Worm (Caenorhabditis elegans) whole organism, mixed stage, embryonic: ENCODE data around the gene srz-15.

Source experiments
- M03D4.4 ChIP-seq: sonication (generic microtip); optimal IDR thresholded peaks from 2 replicates; lab custom pipeline; 2017; ENCODE audit warnings: mild to moderate bottlenecking, missing genetic modification characterization, missing compliant biosample characterization
- bed-3 ChIP-seq: fragments of 200-800 bp; sonication (Bioruptor generic); optimal IDR thresholded peaks from 3 replicates; lab custom pipeline; 2018; ENCODE audit warnings: mild to moderate bottlenecking, missing genetic modification characterization, moderate library complexity, missing compliant biosample characterization
- blmp-1 ChIP-seq: fragments of 150-350 bp; optimal IDR thresholded peaks from 2 replicates; lab custom pipeline; 2014; ENCODE audit warnings: missing biosample characterization, missing genetic modification characterization
- ceh-39 ChIP-seq: fragments of 150-350 bp; optimal IDR thresholded peaks from 2 replicates; lab custom pipeline; 2014; ENCODE audit warnings: missing biosample characterization, missing genetic modification characterization
- ceh-83 ChIP-seq: fragments of 200-800 bp; sonication (Bioruptor generic); optimal IDR thresholded peaks from 2 replicates; lab custom pipeline; 2018; ENCODE audit warnings: mild to moderate bottlenecking, missing genetic modification characterization, missing compliant biosample characterization
- ces-1 ChIP-seq: fragments of 150-350 bp; optimal IDR thresholded peaks from 2 replicates; lab custom pipeline; 2014; ENCODE audit warnings: missing biosample characterization, missing genetic modification reagents, missing genetic modification characterization
- cnd-1 ChIP-seq: fragments of 200-800 bp; sonication (Bioruptor generic); optimal IDR thresholded peaks from 2 replicates; lab custom pipeline; 2018; ENCODE audit warnings: mild to moderate bottlenecking, missing genetic modification characterization, missing compliant biosample characterization
- drap-1 ChIP-seq: fragments of 200-800 bp; sonication (Bioruptor generic); optimal IDR thresholded peaks from 3 replicates; lab custom pipeline; 2018; ENCODE audit warnings: mild to moderate bottlenecking, missing genetic modification characterization, missing compliant biosample characterization
- elt-1 ChIP-seq: sonication (generic microtip); optimal IDR thresholded peaks from 2 replicates; lab custom pipeline; 2017; ENCODE audit warnings: missing genetic modification characterization, mild to moderate bottlenecking, missing compliant biosample characterization, antibody characterized with exemption, moderate library complexity, borderline replicate concordance; ENCODE audit not compliant: insufficient read depth
- elt-3 ChIP-seq: fragments of 150-350 bp; optimal IDR thresholded peaks from 2 replicates; lab custom pipeline; 2014; ENCODE audit warnings: missing biosample characterization, missing genetic modification characterization
- flh-1 ChIP-seq: fragments of 200-800 bp; sonication (Bioruptor generic); optimal IDR thresholded peaks from 2 replicates; lab custom pipeline; 2018; ENCODE audit warnings: mild to moderate bottlenecking, missing genetic modification characterization, moderate library complexity, missing compliant biosample characterization
- ham-2 ChIP-seq: fragments of 200-800 bp; sonication (Bioruptor generic); optimal IDR thresholded peaks from 2 replicates; lab custom pipeline; 2018; ENCODE audit warnings: mild to moderate bottlenecking, missing genetic modification characterization, missing compliant biosample characterization
- hlh-1 ChIP-seq: fragments of 150-350 bp; optimal IDR thresholded peaks from 2 replicates; lab custom pipeline; 2014; ENCODE audit warnings: missing biosample characterization, missing genetic modification reagents, missing genetic modification characterization
- lsy-2 ChIP-seq: fragments of 150-350 bp; optimal IDR thresholded peaks from 2 replicates; lab custom pipeline; 2014; ENCODE audit warnings: missing biosample characterization, missing genetic modification characterization
- mab-5 ChIP-seq: fragments of 150-350 bp; optimal IDR thresholded peaks from 2 replicates; lab custom pipeline; 2014; ENCODE audit warnings: missing biosample characterization, missing genetic modification characterization
- mls-2 ChIP-seq: sonication (generic microtip); optimal IDR thresholded peaks from 2 replicates; lab custom pipeline; 2016; ENCODE audit warnings: mild to moderate bottlenecking, missing genetic modification characterization, moderate library complexity, missing compliant biosample characterization
- nhr-12 ChIP-seq: fragments of 150-350 bp; optimal IDR thresholded peaks from 2 replicates; lab custom pipeline; 2014; ENCODE audit warnings: missing biosample characterization, missing genetic modification characterization
- nhr-2 ChIP-seq: fragments of 150-350 bp; optimal IDR thresholded peaks from 2 replicates; lab custom pipeline; 2014; ENCODE audit warnings: missing biosample characterization, missing genetic modification characterization
- nhr-28 ChIP-seq: fragments of 150-350 bp; optimal IDR thresholded peaks from 2 replicates; lab custom pipeline; 2014; ENCODE audit warnings: missing biosample characterization, missing genetic modification characterization
- nhr-76 ChIP-seq: sonication (generic microtip); optimal IDR thresholded peaks from 2 replicates; lab custom pipeline; 2017; ENCODE audit warnings: missing biosample characterization, missing genetic modification characterization
- pha-4 ChIP-seq: fragments of 150-350 bp; optimal IDR thresholded peaks from 2 replicates; lab custom pipeline; 2018; ENCODE audit warnings: missing biosample characterization, missing genetic modification reagents, missing genetic modification characterization
- sem-2 ChIP-seq: fragments of 200-800 bp; sonication (Bioruptor generic); optimal IDR thresholded peaks from 2 replicates; lab custom pipeline; 2018; ENCODE audit warnings: mild to moderate bottlenecking, missing genetic modification characterization, missing compliant biosample characterization
- snpc-4 ChIP-seq: fragments of 150-350 bp; optimal IDR thresholded peaks from 2 replicates; lab custom pipeline; 2014; ENCODE audit warnings: missing biosample characterization, missing genetic modification characterization
- tbx-8 ChIP-seq: fragments of 200-800 bp; sonication (Bioruptor generic); optimal IDR thresholded peaks from 2 replicates; lab custom pipeline; 2018; ENCODE audit warnings: mild to moderate bottlenecking, missing genetic modification characterization, moderate library complexity, missing compliant biosample characterization
- unc-120 ChIP-seq: sonication (generic microtip); optimal IDR thresholded peaks from 2 replicates; lab custom pipeline; 2017; ENCODE audit warnings: missing genetic modification characterization, missing compliant biosample characterization; ENCODE audit not compliant: poor library complexity, severe bottlenecking
- unc-39 ChIP-seq: fragments of 150-350 bp; optimal IDR thresholded peaks from 2 replicates; lab custom pipeline; 2014; ENCODE audit warnings: missing biosample characterization, missing genetic modification characterization
- unc-62 ChIP-seq: fragments of 150-350 bp; optimal IDR thresholded peaks from 2 replicates; lab custom pipeline; 2014; ENCODE audit warnings: missing biosample characterization, missing genetic modification reagents, missing genetic modification characterization
- zip-8 ChIP-seq: fragments of 150-350 bp; optimal IDR thresholded peaks from 2 replicates; lab custom pipeline; 2014; ENCODE audit warnings: missing biosample characterization, missing genetic modification characterization
- ztf-11 ChIP-seq: fragments of 150-350 bp; optimal IDR thresholded peaks from 2 replicates; lab custom pipeline; 2014; ENCODE audit warnings: missing biosample characterization, missing genetic modification characterization

srz-15 gene

DNA sequence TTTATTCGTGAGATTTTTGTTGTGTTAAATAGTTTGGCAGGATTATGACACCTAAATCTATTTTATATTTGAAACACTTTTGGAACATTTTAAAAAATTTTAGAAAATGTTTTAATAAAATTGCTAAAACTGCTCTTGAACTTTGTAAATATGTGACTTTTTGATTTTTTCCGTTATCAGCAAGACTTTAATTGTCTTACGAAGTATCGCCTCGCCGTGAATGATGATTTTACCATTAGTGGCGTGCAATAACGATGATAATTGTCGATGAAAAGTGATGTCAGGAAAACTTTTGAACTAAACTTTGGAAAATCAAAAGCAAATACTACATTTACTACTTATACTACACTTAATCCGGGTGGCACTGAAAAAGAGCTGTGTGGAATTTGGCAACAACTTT lies 5.0 kb downstream of the srz-15 start:
- TF ChIP-seq ham-2 (GFP tag; lab: Kevin White, UChicago) (no peak), nhr-2 (tag; lab: Kevin White, UChicago) (no peak), mab-5 (tag; lab: Kevin White, UChicago) (no peak), M03D4.4 (tag; lab: Kevin White, UChicago) (no peak), pha-4 (no peak), lsy-2 (tag; lab: Kevin White, UChicago) (no peak), tbx-8 (GFP tag; lab: Kevin White, UChicago) (no peak), unc-39 (tag; lab: Kevin White, UChicago) (no peak), flh-1 (GFP tag; lab: Kevin White, UChicago) (no peak), ces-1 (no peak), ceh-39 (no peak), mls-2 (tag; lab: Kevin White, UChicago) (no peak), ztf-11 (tag; lab: Kevin White, UChicago) (no peak), ceh-83 (GFP tag; lab: Kevin White, UChicago) (no peak), nhr-12 (no peak)

ce11 chrIV:12921027-12921426 lies 5.4 kb downstream of the srz-15 start, which contains the start of gene C32H11.4:
TSS of gene C32H11.4 (plus strand) at chrIV:12921264.
- no peak for TF ChIP-seq mls-2 (tag; lab: Kevin White, UChicago)
- TF ChIP-seq nhr-76 (tag; lab: Kevin White, UChicago): no peak
- no peak for TF ChIP-seq unc-62 (GFP tag; lab: Kevin White, UChicago)
- TF ChIP-seq ces-1: no peak
- TF ChIP-seq hlh-1 (tag; lab: Kevin White, UChicago): no peak
- no peak for TF ChIP-seq nhr-28
- no peak for TF ChIP-seq pha-4
- no peak for TF ChIP-seq cnd-1 (tag; lab: Kevin White, UChicago)
- no peak for TF ChIP-seq nhr-2 (tag; lab: Kevin White, UChicago)
- TF ChIP-seq ceh-39: no peak
- no peak for TF ChIP-seq elt-1
- TF ChIP-seq unc-39 (tag; lab: Kevin White, UChicago): no peak
- no peak for TF ChIP-seq unc-120 (tag; lab: Kevin White, UChicago)
- TF ChIP-seq nhr-12: no peak
- no peak for TF ChIP-seq mab-5 (tag; lab: Kevin White, UChicago)
- TF ChIP-seq sem-2 (GFP tag; lab: Kevin White, UChicago): no peak
- TF ChIP-seq ceh-83 (GFP tag; lab: Kevin White, UChicago): no peak
- TF ChIP-seq flh-1 (GFP tag; lab: Kevin White, UChicago): no peak
- TF ChIP-seq lsy-2 (tag; lab: Kevin White, UChicago): no peak
- TF ChIP-seq, all 35 proteins: peak for 0

DNA sequence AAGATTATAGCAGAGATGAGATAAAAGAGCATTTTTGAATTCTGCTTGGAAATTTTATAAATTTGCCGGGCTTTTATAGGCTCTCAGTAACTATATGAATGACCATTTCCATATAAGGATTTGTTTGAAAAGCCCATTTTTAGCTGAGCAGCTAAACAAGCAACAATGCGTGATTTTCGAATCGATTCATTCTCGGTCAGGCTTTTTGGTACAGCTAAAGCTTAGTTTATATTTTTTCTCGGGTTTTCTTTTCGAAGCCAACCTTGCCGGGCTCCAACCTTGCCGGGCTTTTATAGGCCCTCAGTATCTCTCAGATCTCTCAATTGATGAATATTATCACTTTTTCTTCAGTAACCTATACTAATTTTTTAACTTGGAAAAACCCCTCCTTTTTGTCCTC lies 8.8 kb downstream of the srz-15 start, which contains the start of gene srlf-4:
Gene srlf-4 (minus strand): TSS at position 101 of the 400 bp plus-strand sequence.
- TF ChIP-seq drap-1 (GFP tag; lab: Kevin White, UChicago): no peak
- TF ChIP-seq snpc-4 (tag; lab: Kevin White, UChicago): no peak
- no peak for TF ChIP-seq zip-8 (tag; lab: Kevin White, UChicago)
- peak; percentile 13 for TF ChIP-seq unc-120 (tag; lab: Kevin White, UChicago)

- no peak for TF ChIP-seq ceh-39
- no peak for TF ChIP-seq unc-39 (tag; lab: Kevin White, UChicago)
- TF ChIP-seq nhr-12: no peak
- TF ChIP-seq sem-2 (GFP tag; lab: Kevin White, UChicago): no peak
- no peak for TF ChIP-seq bed-3 (GFP tag; lab: Kevin White, UChicago)
- TF ChIP-seq elt-3 (tag; lab: Kevin White, UChicago): no peak
- TF ChIP-seq ztf-11 (tag; lab: Kevin White, UChicago): no peak
- TF ChIP-seq elt-1: no peak
- no peak for TF ChIP-seq nhr-2 (tag; lab: Kevin White, UChicago)
- no peak for TF ChIP-seq cnd-1 (tag; lab: Kevin White, UChicago)
- TF ChIP-seq blmp-1: no peak
- no peak for TF ChIP-seq ham-2 (GFP tag; lab: Kevin White, UChicago)
- no peak for TF ChIP-seq lsy-2 (tag; lab: Kevin White, UChicago)
- no peak for TF ChIP-seq tbx-8 (GFP tag; lab: Kevin White, UChicago)
- TF ChIP-seq, all 35 proteins: peak for 0
Observed at ce11 chrIV:12926639-12927038, 11.1 kb downstream of the srz-15 start, which contains the start of gene srlf-5. TSS of gene srlf-5 (minus strand) at chrIV:12926739.

DNA sequence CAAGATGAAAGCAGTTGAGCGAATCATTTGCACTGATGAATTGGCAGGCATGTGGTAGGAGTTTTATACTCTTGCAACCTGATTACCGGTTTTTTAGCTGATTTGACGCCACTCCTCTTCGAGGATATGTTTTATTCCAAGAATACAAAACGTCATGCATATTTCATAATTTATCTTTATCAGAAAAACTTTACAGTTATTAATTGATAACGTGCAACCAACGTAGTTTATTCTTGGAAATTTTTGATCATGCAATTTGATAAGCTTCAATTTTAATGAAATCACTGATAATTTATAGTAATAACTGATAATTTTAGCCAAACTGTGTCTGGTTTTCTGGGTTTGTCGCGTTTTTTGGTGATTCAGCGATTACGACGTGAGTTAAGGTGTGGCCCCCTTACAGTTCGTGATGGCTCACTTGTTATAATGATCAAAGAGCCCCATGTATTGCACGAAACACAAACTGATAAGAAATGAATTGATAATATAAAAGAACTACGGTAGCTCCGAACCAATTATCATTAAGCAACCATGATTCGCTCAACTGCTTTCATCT lies 20.7 kb downstream of the srz-15 start, which contains the start of the genes cld-1 and dod-21:
Gene cld-1 (minus strand): TSS at position 51 of the 556 bp plus-strand sequence.
Gene dod-21 (plus strand): TSS at position 518 of the 556 bp plus-strand sequence.
- TF ChIP-seq drap-1 (GFP tag; lab: Kevin White, UChicago): no peak
- TF ChIP-seq hlh-1 (tag; lab: Kevin White, UChicago): no peak
- no peak for TF ChIP-seq nhr-76 (tag; lab: Kevin White, UChicago)
- no peak for TF ChIP-seq unc-39 (tag; lab: Kevin White, UChicago)
- no peak for TF ChIP-seq mab-5 (tag; lab: Kevin White, UChicago)
- TF ChIP-seq unc-62 (GFP tag; lab: Kevin White, UChicago): no peak
- TF ChIP-seq, all 35 proteins: peak for 0
